Worm (Caenorhabditis elegans): ENCODE measurements around the gene pals-28.

pals-28 gene

ce11 chrIII:4384487-4384886, at the start of gene pals-28:
TSS of gene pals-28 (plus strand) at chrIII:4384787.
- no peak for TF ChIP-seq tra-1 (GFP tag; IDR thresholded peaks at IDR 0.05)

- TF ChIP-seq rbr-2 (tag; optimal IDR thresholded peaks at IDR 0.05), result peak; percentile 54
- no peak for TF ChIP-seq nhr-11 (tag; optimal IDR thresholded peaks at IDR 0.05)
- peak in 1 of 2 experiments; percentile 31 for TF ChIP-seq hif-1 (tag; optimal IDR thresholded peaks at IDR 0.05)
- peak; percentile 42; the same call in 1 of the 2 replicates for TF ChIP-seq set-16 (GFP tag; IDR thresholded peaks at IDR 0.05)
- TF ChIP-seq mdl-1 (tag; optimal IDR thresholded peaks at IDR 0.05), result peak in 1 of 2 experiments; percentile 59
- TF ChIP-seq hmg-1.1 (GFP tag; IDR thresholded peaks at IDR 0.05), result peak; percentile 74
- peak; percentile 6 for TF ChIP-seq fkh-10 (GFP tag; optimal IDR thresholded peaks at IDR 0.05)
- peak; percentile 2 for TF ChIP-seq mxl-3 (GFP tag; optimal IDR thresholded peaks at IDR 0.05)
- TF ChIP-seq lsy-2 (tag; optimal IDR thresholded peaks at IDR 0.05), result peak; percentile 17 to 35
- TF ChIP-seq nhr-10 (tag; optimal IDR thresholded peaks at IDR 0.05), result no peak
- no peak for TF ChIP-seq spr-1 (tag; optimal IDR thresholded peaks at IDR 0.05)
- peak in 1 of 2 experiments; percentile 42 for TF ChIP-seq unc-62 (GFP tag; optimal IDR thresholded peaks at IDR 0.05 in 1 of 2)
- no peak for TF ChIP-seq unc-62 (tag; optimal IDR thresholded peaks at IDR 0.05)
- peak; percentile 26 for TF ChIP-seq mes-2 (tag; optimal IDR thresholded peaks at IDR 0.05; ENCODE audit: poor library complexity, severe bottlenecking)
- peak; percentile 0 for TF ChIP-seq hlh-11 (tag; optimal IDR thresholded peaks at IDR 0.05)
- TF ChIP-seq egl-43 (GFP tag; IDR thresholded peaks at IDR 0.05), result peak; percentile 51; the same call in 1 of the 2 replicates
These were observed 49.0 kb upstream of the pals-28 start for ce11 chrIII:4335614-4336013.

ce11 chrIII:4343070-4343469, 41.5 kb upstream of the pals-28 start, which contains the start of the genes B0285.3 and lcmt-1:
TSS of gene B0285.3 (minus strand) at chrIII:4343336.
TSS of gene lcmt-1 (plus strand) at chrIII:4343446.
- TF ChIP-seq hif-1 (tag; optimal IDR thresholded peaks at IDR 0.05), result peak in 1 of 2 experiments; percentile 70
- TF ChIP-seq lsy-2 (tag; optimal IDR thresholded peaks at IDR 0.05), result peak in 1 of 2 experiments; percentile 66
- peak in 1 of 2 experiments; percentile 84 for TF ChIP-seq unc-62 (GFP tag; optimal IDR thresholded peaks at IDR 0.05 in 1 of 2)
- TF ChIP-seq unc-62 (tag; optimal IDR thresholded peaks at IDR 0.05), result no peak
- TF ChIP-seq dpl-1 (GFP tag; optimal IDR thresholded peaks at IDR 0.05), result peak; percentile 55
- no peak for TF ChIP-seq nhr-237 (tag; optimal IDR thresholded peaks at IDR 0.05)
- no peak for TF ChIP-seq mdt-29 (GFP tag; IDR thresholded peaks at IDR 0.05)
- TF ChIP-seq unc-130 (GFP tag; optimal IDR thresholded peaks at IDR 0.05), result peak; percentile 72
- TF ChIP-seq daf-12 (tag; optimal IDR thresholded peaks at IDR 0.05), result no peak
- peak; percentile 94 for TF ChIP-seq mes-2 (tag; optimal IDR thresholded peaks at IDR 0.05; ENCODE audit: poor library complexity, severe bottlenecking)
- peak; percentile 60; the same call in 1 of the 2 replicates for TF ChIP-seq ZK337.2 (GFP tag; IDR thresholded peaks at IDR 0.05)
- TF ChIP-seq Y5F2A.4 (GFP tag; optimal IDR thresholded peaks at IDR 0.05), result no peak
- TF ChIP-seq aha-1 (tag), result peak; percentile 72

ce11 chrIII:4345034-4345433, 39.6 kb upstream of the pals-28 start, which contains the start of gene hse-5:
TSS of gene hse-5 (plus strand) at chrIII:4345334.
- TF ChIP-seq hmg-1.1 (GFP tag; IDR thresholded peaks at IDR 0.05) (no peak), nhr-28 (tag; optimal IDR thresholded peaks at IDR 0.05) (no peak), egl-43 (GFP tag; IDR thresholded peaks at IDR 0.05) (no peak), ceh-20 (GFP tag; IDR thresholded peaks at IDR 0.05) (no peak), nhr-25 (tag; optimal IDR thresholded peaks at IDR 0.05; ENCODE audit: borderline replicate concordance, insufficient read depth) (no peak), spr-1 (tag; optimal IDR thresholded peaks at IDR 0.05) (no peak), Y75B8A.6 (GFP tag; IDR thresholded peaks at IDR 0.05) (no peak), ceh-62 (tag; optimal IDR thresholded peaks at IDR 0.05) (no peak), dmd-9 (GFP tag; IDR thresholded peaks at IDR 0.05) (no peak), dpl-1 (GFP tag; optimal IDR thresholded peaks at IDR 0.05) (no peak), hif-1 (tag; optimal IDR thresholded peaks at IDR 0.05) (no peak), nhr-76 (tag; optimal IDR thresholded peaks at IDR 0.05) (no peak), Y48G9A.11 (GFP tag; IDR thresholded peaks at IDR 0.05) (no peak), mxl-2 (GFP tag; conservative IDR thresholded peaks at IDR 0.05) (no peak), ama-1 (optimal IDR thresholded peaks at IDR 0.05) (no peak), duxl-1 (tag; optimal IDR thresholded peaks at IDR 0.05; ENCODE audit: poor library complexity) (no peak), arid-1 (GFP tag; conservative IDR thresholded peaks at IDR 0.05) (no peak), zip-11 (GFP tag; IDR thresholded peaks at IDR 0.05) (no peak)

Measured in whole organism, L4 larva.